Worm (Caenorhabditis elegans) whole organism, midembryonic: ENCODE results near the gene nhr-98.

ENCODE experiments used
- flt-1 ChIP-seq: fragments of 200-800 bp; sonication (Bioruptor generic); IDR thresholded peaks from 2 replicates; pipeline ENCODE4 v1.3.6; 2022; ENCODE audit warnings: missing genetic modification characterization, missing compliant biosample characterization
- klf-2 ChIP-seq: fragments of 200-800 bp; sonication (Bioruptor generic); conservative IDR thresholded peaks from 2 replicates; pipeline ENCODE4 v1.3.6; 2022; ENCODE audit warnings: missing genetic modification reagents, missing genetic modification characterization, missing compliant biosample characterization
- med-1 ChIP-seq: sonication (generic microtip); optimal IDR thresholded peaks from 2 replicates; lab custom pipeline; 2017; ENCODE audit warnings: missing genetic modification characterization, mild to moderate bottlenecking, missing compliant biosample characterization, antibody characterized with exemption, missing genetic modification reagents; ENCODE audit not compliant: insufficient read depth
- ref-1 ChIP-seq: fragments of 200-800 bp; sonication (Bioruptor generic); conservative IDR thresholded peaks from 2 replicates; pipeline ENCODE4 v1.3.6; 2022; ENCODE audit warnings: missing genetic modification reagents, missing genetic modification characterization, missing compliant biosample characterization
- tab-1 ChIP-seq: fragments of 200-800 bp; sonication (Bioruptor generic); IDR thresholded peaks from 2 replicates; pipeline ENCODE4 v1.3.6; 2022; ENCODE audit warnings: missing genetic modification characterization, missing compliant biosample characterization
- ztf-23 ChIP-seq: fragments of 200-800 bp; sonication (Bioruptor generic); IDR thresholded peaks from 2 replicates; pipeline ENCODE4 v1.3.6; 2022; ENCODE audit warnings: missing genetic modification reagents, missing genetic modification characterization, missing compliant biosample characterization

DNA sequence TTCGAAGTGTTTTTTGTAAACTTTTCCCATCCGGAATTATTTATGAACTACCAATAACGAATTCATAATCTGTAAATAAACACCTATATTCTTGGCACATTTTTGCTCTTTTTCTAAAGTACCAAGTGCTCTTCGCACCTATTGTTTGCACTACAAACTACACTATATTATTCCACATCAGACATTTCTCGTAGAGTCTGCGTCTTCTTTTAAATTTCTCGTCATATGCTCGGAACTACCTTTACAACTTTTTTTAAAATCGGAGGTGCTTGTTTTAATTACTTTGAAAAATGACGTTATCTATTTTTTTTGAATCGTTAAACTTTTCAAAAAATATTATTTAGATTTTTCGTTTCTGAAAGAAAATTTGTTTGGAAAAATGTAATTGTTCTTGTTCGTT is 11.1 kb downstream of the nhr-98 start, which contains the start of gene nhr-201:
- TF ChIP-seq ztf-23 (no peak), ref-1 (GFP tag; lab: Robert Waterston, UW) (no peak), klf-2 (GFP tag; lab: Robert Waterston, UW) (no peak), flt-1 (no peak), tab-1 (GFP tag; lab: Robert Waterston, UW) (no peak), med-1 (GFP tag; lab: Kevin White, UChicago) (no peak)
